Worm (Caenorhabditis elegans): ENCODE results near the gene Y57G11C.43.

DNA sequence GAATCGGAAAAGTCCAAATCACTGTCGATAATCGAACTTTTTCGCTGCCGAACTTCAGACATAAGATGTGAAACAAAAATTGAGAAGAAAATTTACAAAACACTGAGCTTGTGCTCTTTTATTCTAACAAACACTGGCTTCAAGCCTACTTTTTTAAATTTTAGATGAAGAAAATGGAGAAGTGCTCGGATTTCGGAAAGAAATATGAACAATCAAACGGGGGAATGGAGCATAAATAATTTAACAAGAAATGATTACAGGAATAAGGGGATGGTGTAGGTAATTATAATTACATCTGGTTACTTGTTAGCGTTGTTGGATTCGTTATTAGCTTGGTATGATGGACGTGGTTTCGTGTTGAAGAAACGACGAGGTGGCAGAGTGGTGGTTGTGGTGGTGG is 2.1 kb downstream of the Y57G11C.43 start, which contains the start of gene degl-1:
- TF ChIP-seq ztf-29 (GFP tag; IDR thresholded peaks at IDR 0.05) (no peak), ztf-23 (GFP tag; IDR thresholded peaks at IDR 0.05) (no peak), klf-2 (GFP tag; conservative IDR thresholded peaks at IDR 0.05) (no peak), med-1 (GFP tag; optimal IDR thresholded peaks at IDR 0.05; ENCODE audit: insufficient read depth) (no peak), ref-1 (GFP tag; conservative IDR thresholded peaks at IDR 0.05) (no peak), flt-1 (GFP tag; IDR thresholded peaks at IDR 0.05) (no peak), tab-1 (GFP tag; IDR thresholded peaks at IDR 0.05) (no peak)
